Fruit fly (Drosophila melanogaster) whole organism, embryonic: Measurements from ENCODE around the gene CG5886.
A peak's percentile ranks its signal among the peaks of the same experiment; 100 is the strongest.

Experiments
- Blimp-1 ChIP-seq: fragments of 200-800 bp; sonication (Bioruptor generic); optimal IDR thresholded peaks from 3 replicates; lab custom pipeline; 2018; ENCODE audit warnings: missing biosample characterization, missing genetic modification characterization, mild to moderate bottlenecking, moderate library complexity, missing genetic modification reagents
- CG10147 ChIP-seq: fragments of 200-800 bp; sonication (Bioruptor generic); optimal IDR thresholded peaks from 2 replicates; lab custom pipeline; 2019; ENCODE audit warnings: missing biosample characterization, mild to moderate bottlenecking, missing genetic modification characterization, moderate library complexity
- CG10366 ChIP-seq: fragments of 200-800 bp; sonication (Bioruptor generic); IDR thresholded peaks from 2 replicates; pipeline ENCODE4 v1.3.6; 2022; ENCODE audit warnings: missing biosample characterization, missing genetic modification characterization
- CG11696 ChIP-seq: fragments of 200-800 bp; sonication (Bioruptor generic); IDR thresholded peaks from 2 replicates; pipeline ENCODE4 v1.3.6; 2022; ENCODE audit warnings: missing biosample characterization, missing genetic modification characterization
- CG12236 ChIP-seq: fragments of 200-800 bp; sonication (Bioruptor generic); optimal IDR thresholded peaks from 2 replicates; lab custom pipeline; 2016; ENCODE audit warnings: missing biosample characterization, missing genetic modification characterization
- CG13123 ChIP-seq: fragments of 200-800 bp; sonication (Bioruptor generic); optimal IDR thresholded peaks from 2 replicates; lab custom pipeline; 2016; ENCODE audit warnings: missing biosample characterization, missing genetic modification characterization
- CG14050 ChIP-seq: fragments of 200-800 bp; sonication (Bioruptor generic); IDR thresholded peaks from 3 replicates; pipeline ENCODE4 v1.3.6; 2022; ENCODE audit warnings: missing biosample characterization, missing genetic modification characterization
- CG15269 ChIP-seq: fragments of 200-800 bp; sonication (Bioruptor generic); optimal IDR thresholded peaks from 2 replicates; lab custom pipeline; 2018; ENCODE audit warnings: missing biosample characterization, mild to moderate bottlenecking, missing genetic modification characterization, moderate library complexity
- CG1529 ChIP-seq: fragments of 200-800 bp; sonication (Bioruptor generic); optimal IDR thresholded peaks from 3 replicates; lab custom pipeline; 2018; ENCODE audit warnings: missing biosample characterization, missing genetic modification characterization
- CG1602 ChIP-seq: fragments of 200-800 bp; sonication (Bioruptor generic); optimal IDR thresholded peaks from 3 replicates; lab custom pipeline; 2016; ENCODE audit warnings: missing biosample characterization, missing genetic modification characterization
- CG16813 ChIP-seq: fragments of 200-800 bp; sonication (Bioruptor generic); IDR thresholded peaks from 3 replicates; pipeline ENCODE4 v1.3.6; 2022; ENCODE audit warnings: missing biosample characterization, missing genetic modification characterization; ENCODE audit not compliant: partially characterized antibody
- CG17186 ChIP-seq: fragments of 200-800 bp; sonication (Bioruptor generic); optimal IDR thresholded peaks from 3 replicates; lab custom pipeline; 2017; ENCODE audit warnings: missing biosample characterization, missing genetic modification reagents, missing genetic modification characterization
- CG17912 ChIP-seq: fragments of 200-800 bp; sonication (Bioruptor generic); optimal IDR thresholded peaks from 2 replicates; lab custom pipeline; 2018; ENCODE audit warnings: missing biosample characterization, mild to moderate bottlenecking, missing genetic modification characterization
- CG30403 ChIP-seq: fragments of 200-800 bp; sonication (Bioruptor generic); optimal IDR thresholded peaks from 3 replicates; lab custom pipeline; 2016; ENCODE audit warnings: missing biosample characterization, missing genetic modification characterization
- CG31224 ChIP-seq: fragments of 200-800 bp; sonication (Bioruptor generic); IDR thresholded peaks from 2 replicates; pipeline ENCODE4 v1.3.6; 2022; ENCODE audit warnings: missing biosample characterization, missing genetic modification characterization
- CG4360 ChIP-seq: fragments of 200-800 bp; sonication (Bioruptor generic); IDR thresholded peaks from 2 replicates; pipeline ENCODE4 v1.3.6; 2022; ENCODE audit warnings: missing biosample characterization, missing genetic modification characterization
- CG6254 ChIP-seq: fragments of 200-800 bp; sonication (Bioruptor generic); optimal IDR thresholded peaks from 3 replicates; lab custom pipeline; 2017; ENCODE audit warnings: mild to moderate bottlenecking, missing biosample characterization, missing genetic modification reagents, missing genetic modification characterization
- CG6813 ChIP-seq: fragments of 200-800 bp; sonication (Bioruptor generic); optimal IDR thresholded peaks from 2 replicates; lab custom pipeline; 2017; ENCODE audit warnings: missing biosample characterization, missing genetic modification characterization, mild to moderate bottlenecking, moderate library complexity, missing genetic modification reagents
- CG8089 ChIP-seq: fragments of 200-800 bp; sonication (Bioruptor generic); optimal IDR thresholded peaks from 3 replicates; lab custom pipeline; 2016; ENCODE audit warnings: missing biosample characterization, missing genetic modification characterization
- CG9876 ChIP-seq: fragments of 200-800 bp; sonication (Bioruptor generic); optimal IDR thresholded peaks from 2 replicates; lab custom pipeline; 2016; ENCODE audit warnings: missing biosample characterization, missing genetic modification characterization
- Dad ChIP-seq: fragments of 200-800 bp; sonication (Bioruptor generic); optimal IDR thresholded peaks from 3 replicates; lab custom pipeline; 2016; ENCODE audit warnings: missing biosample characterization, missing genetic modification characterization
- Dek ChIP-seq: fragments of 200-800 bp; sonication (Bioruptor generic); optimal IDR thresholded peaks from 3 replicates; lab custom pipeline; 2019; ENCODE audit warnings: missing biosample characterization, mild to moderate bottlenecking, missing genetic modification characterization, moderate library complexity
- Hr3 ChIP-seq: fragments of 200-800 bp; sonication (Bioruptor generic); optimal IDR thresholded peaks from 3 replicates; lab custom pipeline; 2016; ENCODE audit warnings: missing biosample characterization, missing genetic modification characterization
- Hr78 ChIP-seq, 2 experiments: fragments of 200-800 bp in 1 of 2; fragments of >200 bp in 1 of 2; sonication (Bioruptor generic) in 1 of 2; optimal IDR thresholded peaks; 2 replicates each; lab custom pipeline; 2017 to 2019; ENCODE audit warnings: missing biosample characterization in 2 of 2, missing genetic modification characterization in 2 of 2, mild to moderate bottlenecking in 1 of 2, moderate library complexity in 1 of 2
- Lpt ChIP-seq: fragments of >200 bp; optimal IDR thresholded peaks from 2 replicates; lab custom pipeline; 2018; ENCODE audit warnings: missing biosample characterization, missing genetic modification characterization
- MBD-R2 ChIP-seq: fragments of 200-800 bp; sonication (Bioruptor generic); IDR thresholded peaks from 2 replicates; pipeline ENCODE4 v1.3.6; 2022; ENCODE audit warnings: missing biosample characterization, missing genetic modification characterization
- Neu2 ChIP-seq: fragments of 200-800 bp; sonication (Bioruptor generic); optimal IDR thresholded peaks from 3 replicates; lab custom pipeline; 2016; ENCODE audit warnings: missing biosample characterization, missing genetic modification characterization, borderline replicate concordance
- Pdp1 ChIP-seq, 2 experiments: fragments of 200-800 bp; sonication (Bioruptor generic); optimal IDR thresholded peaks; 3 replicates each; lab custom pipeline; 2016; ENCODE audit warnings: missing biosample characterization in 2 of 2, missing genetic modification characterization in 2 of 2, mild to moderate bottlenecking in 1 of 2, moderate library complexity in 1 of 2
- Rfx ChIP-seq: fragments of 200-800 bp; sonication (Bioruptor generic); IDR thresholded peaks from 2 replicates; pipeline ENCODE4 v1.3.6; 2022; ENCODE audit warnings: missing biosample characterization, missing genetic modification characterization
- Stat92E ChIP-seq, 3 experiments: fragments of >200 bp in 2 of 3; fragments of 200-800 bp in 1 of 3; sonication (Bioruptor generic) in 1 of 3; optimal IDR thresholded peaks; 2 replicates each; lab custom pipeline; 2017 to 2019; ENCODE audit warnings: missing biosample characterization in 3 of 3, missing genetic modification characterization in 3 of 3, mild to moderate bottlenecking in 1 of 3, moderate library complexity in 1 of 3
- Vsx1 ChIP-seq: fragments of 200-800 bp; sonication (Bioruptor generic); optimal IDR thresholded peaks from 2 replicates; lab custom pipeline; 2017; ENCODE audit warnings: missing biosample characterization, mild to moderate bottlenecking, missing genetic modification characterization, missing genetic modification reagents
- ab ChIP-seq: fragments of 200-800 bp; sonication (Bioruptor generic); optimal IDR thresholded peaks from 2 replicates; lab custom pipeline; 2016; ENCODE audit warnings: missing biosample characterization, missing genetic modification characterization
- amos ChIP-seq: fragments of 200-800 bp; sonication (Bioruptor generic); IDR thresholded peaks from 2 replicates; pipeline ENCODE4 v1.3.6; 2022; ENCODE audit warnings: missing biosample characterization, missing genetic modification characterization; ENCODE audit not compliant: partially characterized antibody
- ase ChIP-seq: fragments of 200-800 bp; sonication (Bioruptor generic); IDR thresholded peaks from 3 replicates; pipeline ENCODE4 v1.3.6; 2022; ENCODE audit warnings: missing biosample characterization, missing genetic modification characterization
- bcd ChIP-seq: fragments of 200-800 bp; sonication (Bioruptor generic); optimal IDR thresholded peaks from 2 replicates; lab custom pipeline; 2017; ENCODE audit warnings: missing biosample characterization, mild to moderate bottlenecking, missing genetic modification characterization
- bigmax ChIP-seq: fragments of 200-800 bp; sonication (Bioruptor generic); optimal IDR thresholded peaks from 2 replicates; lab custom pipeline; 2018; ENCODE audit warnings: missing biosample characterization, mild to moderate bottlenecking, missing genetic modification characterization
- cato ChIP-seq: fragments of 200-800 bp; sonication (Bioruptor generic); optimal IDR thresholded peaks from 2 replicates; lab custom pipeline; 2016; ENCODE audit warnings: missing biosample characterization, missing genetic modification characterization, borderline replicate concordance
- grau ChIP-seq: fragments of 200-800 bp; optimal IDR thresholded peaks from 3 replicates; lab custom pipeline; 2019; ENCODE audit warnings: missing biosample characterization, mild to moderate bottlenecking, missing genetic modification characterization, moderate library complexity
- jumu ChIP-seq: fragments of 200-800 bp; sonication (Bioruptor generic); optimal IDR thresholded peaks from 3 replicates; lab custom pipeline; 2016; ENCODE audit warnings: missing biosample characterization, missing genetic modification characterization
- pan ChIP-seq, 4 experiments: fragments of >200 bp in 3 of 4; fragments of 200-800 bp in 1 of 4; sonication (Bioruptor generic) in 1 of 4; optimal IDR thresholded peaks in 3 of 4; IDR thresholded peaks in 1 of 4; 2 replicates each; pipeline versions ENCODE4 v1.3.6 to Lab custom; 2017 to 2022; ENCODE audit warnings: missing biosample characterization in 2 of 4, missing genetic modification characterization in 2 of 4, mixed read lengths in 1 of 4
- peb ChIP-seq: fragments of 200-800 bp; sonication (Bioruptor generic); IDR thresholded peaks from 2 replicates; pipeline ENCODE4 v1.3.6; 2022; ENCODE audit warnings: missing biosample characterization, missing genetic modification characterization
- pzg ChIP-seq: fragments of 200-800 bp; sonication (Bioruptor generic); optimal IDR thresholded peaks from 3 replicates; lab custom pipeline; 2018; ENCODE audit warnings: missing biosample characterization, mild to moderate bottlenecking, missing genetic modification characterization, moderate library complexity
- sens-2 ChIP-seq: fragments of 200-800 bp; sonication (Bioruptor generic); IDR thresholded peaks from 2 replicates; pipeline ENCODE4 v1.3.6; 2022; ENCODE audit warnings: missing biosample characterization, missing genetic modification characterization
- tin ChIP-seq: fragments of 200-800 bp; sonication (Bioruptor generic); optimal IDR thresholded peaks from 3 replicates; lab custom pipeline; 2016; ENCODE audit warnings: missing biosample characterization, missing genetic modification characterization
- trh ChIP-seq: fragments of 200-800 bp; sonication (Bioruptor generic); optimal IDR thresholded peaks from 2 replicates; lab custom pipeline; 2016; ENCODE audit warnings: missing biosample characterization, missing genetic modification characterization
- vnd ChIP-seq: fragments of 200-800 bp; sonication (Bioruptor generic); IDR thresholded peaks from 3 replicates; pipeline ENCODE4 v1.3.6; 2022; ENCODE audit warnings: missing biosample characterization, missing genetic modification characterization; ENCODE audit not compliant: partially characterized antibody
- vvl ChIP-seq: fragments of 200-800 bp; sonication (Bioruptor generic); IDR thresholded peaks from 2 replicates; pipeline ENCODE4 v1.3.6; 2022; ENCODE audit warnings: missing biosample characterization, missing genetic modification characterization
- z ChIP-seq: fragments of 200-800 bp; sonication (Bioruptor generic); IDR thresholded peaks from 3 replicates; pipeline ENCODE4 v1.3.6; 2022; ENCODE audit warnings: missing biosample characterization, missing genetic modification characterization

Gene CG5886

dm6 chr3R:25879324-25879766 lies 27.9 kb downstream of the CG5886 start (continued):
- TF ChIP-seq CG30403 (GFP tag; lab: Kevin White, UChicago) (peak; percentile 78), CG14050 (GFP tag; lab: Robert Waterston, UW) (peak; percentile 65), bigmax (GFP tag; lab: Kevin White, UChicago) (no peak), sens-2 (GFP tag; lab: Robert Waterston, UW) (peak; percentile 61), CG17912 (no peak), Pdp1 (GFP tag; optimal IDR thresholded peaks at IDR 0.05; lab: Kevin White, UChicago) (peak; percentile 61), CG15269 (tag; lab: Kevin White, UChicago) (peak; percentile 85), Blimp-1 (GFP tag; lab: Kevin White, UChicago) (peak; percentile 85), Neu2 (GFP tag; lab: Kevin White, UChicago) (no peak), Lpt (GFP tag; lab: Kevin White, UChicago) (no peak), Hr78 (GFP tag; optimal IDR thresholded peaks at IDR 0.05; lab: Kevin White, UChicago) (peak in 1 of 2 experiments; percentile 48), trh (GFP tag; lab: Kevin White, UChicago) (peak; percentile 13), CG8089 (GFP tag; lab: Kevin White, UChicago) (peak; percentile 61), CG9876 (GFP tag; lab: Kevin White, UChicago) (peak; percentile 12), peb (GFP tag; lab: Robert Waterston, UW) (peak; percentile 46; the same call in 1 of the 2 replicates), MBD-R2 (GFP tag; lab: Robert Waterston, UW) (no peak; the same call in 1 of the 2 replicates), CG6813 (peak; percentile 70), cato (GFP tag; lab: Kevin White, UChicago) (peak; percentile 66), vnd (GFP tag; lab: Robert Waterston, UW) (no peak), CG12236 (peak; percentile 25), z (GFP tag; lab: Robert Waterston, UW) (0 out of 3 replicates have a peak, but pooled peaks have one; percentile 36), vvl (GFP tag; lab: Robert Waterston, UW) (peak; percentile 91), CG10366 (GFP tag; lab: Robert Waterston, UW) (peak; percentile 86), CG16813 (no peak), CG13123 (peak; percentile 61), jumu (GFP tag; lab: Kevin White, UChicago) (peak; percentile 16), Dad (GFP tag; lab: Kevin White, UChicago) (peak; percentile 47), tin (GFP tag; lab: Kevin White, UChicago) (peak; percentile 78), Vsx1 (no peak), amos (GFP tag; lab: Robert Waterston, UW) (no peak), CG1602 (GFP tag; lab: Kevin White, UChicago) (peak; percentile 71), ab (peak; percentile 57), pzg (GFP tag; lab: Kevin White, UChicago) (no peak), CG31224 (no peak), bcd (GFP tag; lab: Kevin White, UChicago) (peak; percentile 74), CG6254 (peak; percentile 63), CG11696 (GFP tag; lab: Robert Waterston, UW) (no peak; the same call in 1 of the 2 replicates), Stat92E (GFP tag; optimal IDR thresholded peaks at IDR 0.05; lab: Kevin White, UChicago) (no peak), pan (optimal IDR thresholded peaks at IDR 0.05; lab: Kevin White, UChicago) (no peak), pan (GFP tag; optimal IDR thresholded peaks at IDR 0.05 in 1 of 2, IDR thresholded peaks at IDR 0.05 in 1 of 2) (peak in 1 of 2 experiments; percentile 85), ase (peak; percentile 77), CG10147 (peak; percentile 41), Hr3 (GFP tag; lab: Kevin White, UChicago) (peak; percentile 71), CG17186 (GFP tag; lab: Kevin White, UChicago) (peak; percentile 7), CG1529 (GFP tag; lab: Kevin White, UChicago) (peak; percentile 63), Rfx (GFP tag; lab: Robert Waterston, UW) (peak; percentile 89), Dek (tag; lab: Kevin White, UChicago) (peak; percentile 32), grau (peak; percentile 84), CG4360 (GFP tag; lab: Robert Waterston, UW) (no peak; the same call in 1 of the 2 replicates)
